Fruit fly (Drosophila melanogaster) whole organism, embryonic: ENCODE data around the gene CG43168.

Experiments
- Atf-2 ChIP-seq: fragments of 200-800 bp; sonication (Bioruptor generic); optimal IDR thresholded peaks from 2 replicates; lab custom pipeline; 2016; ENCODE audit warnings: missing biosample characterization, missing genetic modification characterization
- Awh ChIP-seq: fragments of 200-800 bp; sonication (Bioruptor generic); IDR thresholded peaks from 2 replicates; pipeline ENCODE4, ENCODE4 v1.3.6; 2022; ENCODE audit warnings: missing biosample characterization, missing genetic modification characterization
- BtbVII ChIP-seq: fragments of 200-800 bp; sonication (Bioruptor generic); optimal IDR thresholded peaks from 3 replicates; lab custom pipeline; 2017; ENCODE audit warnings: missing biosample characterization, mild to moderate bottlenecking, missing genetic modification characterization
- CG1024 ChIP-seq: fragments of 200-800 bp; sonication (Bioruptor generic); IDR thresholded peaks from 2 replicates; pipeline ENCODE4 v1.3.6; 2022; ENCODE audit warnings: missing biosample characterization, missing genetic modification characterization
- CG11696 ChIP-seq: fragments of 200-800 bp; sonication (Bioruptor generic); IDR thresholded peaks from 2 replicates; pipeline ENCODE4 v1.3.6; 2022; ENCODE audit warnings: missing biosample characterization, missing genetic modification characterization
- CG12769 ChIP-seq: fragments of 200-800 bp; sonication (Bioruptor generic); optimal IDR thresholded peaks from 2 replicates; lab custom pipeline; 2019; ENCODE audit warnings: missing biosample characterization, mild to moderate bottlenecking, missing genetic modification characterization, moderate library complexity
- CG13424 ChIP-seq: fragments of 200-800 bp; sonication (Bioruptor generic); optimal IDR thresholded peaks from 2 replicates; lab custom pipeline; 2019; ENCODE audit warnings: missing biosample characterization, mild to moderate bottlenecking, missing genetic modification characterization, moderate library complexity
- CG15269 ChIP-seq: fragments of 200-800 bp; sonication (Bioruptor generic); optimal IDR thresholded peaks from 2 replicates; lab custom pipeline; 2018; ENCODE audit warnings: missing biosample characterization, mild to moderate bottlenecking, missing genetic modification characterization, moderate library complexity
- CG1603 ChIP-seq: fragments of 200-800 bp; sonication (Bioruptor generic); optimal IDR thresholded peaks from 2 replicates; lab custom pipeline; 2019; ENCODE audit warnings: missing biosample characterization, mild to moderate bottlenecking, missing genetic modification characterization, moderate library complexity
- CG17385 ChIP-seq: fragments of 200-800 bp; sonication (Bioruptor generic); optimal IDR thresholded peaks from 3 replicates; lab custom pipeline; 2018; ENCODE audit warnings: missing biosample characterization, mild to moderate bottlenecking, missing genetic modification characterization
- CG17802 ChIP-seq: fragments of 200-800 bp; sonication (Bioruptor generic); optimal IDR thresholded peaks from 2 replicates; lab custom pipeline; 2018; ENCODE audit warnings: missing biosample characterization, mild to moderate bottlenecking, missing genetic modification characterization, moderate library complexity
- CG1832 ChIP-seq: fragments of 200-800 bp; sonication (Bioruptor generic); optimal IDR thresholded peaks from 2 replicates; lab custom pipeline; 2017; ENCODE audit warnings: missing biosample characterization, mild to moderate bottlenecking, missing genetic modification characterization, inconsistent platforms
- CG2202 ChIP-seq: fragments of 200-800 bp; sonication (Bioruptor generic); optimal IDR thresholded peaks from 2 replicates; lab custom pipeline; 2018; ENCODE audit warnings: missing biosample characterization, mild to moderate bottlenecking, missing genetic modification characterization
- CG31441 ChIP-seq: fragments of 200-800 bp; sonication (Bioruptor generic); IDR thresholded peaks from 2 replicates; pipeline ENCODE4 v1.3.6; 2022; ENCODE audit warnings: missing biosample characterization, missing genetic modification characterization
- CG33557 ChIP-seq: fragments of 200-800 bp; sonication (Bioruptor generic); optimal IDR thresholded peaks from 2 replicates; lab custom pipeline; 2019; ENCODE audit warnings: missing biosample characterization, mild to moderate bottlenecking, missing genetic modification characterization, moderate library complexity
- CG42726 ChIP-seq: fragments of 200-800 bp; sonication (Bioruptor generic); IDR thresholded peaks from 2 replicates; pipeline ENCODE4 v1.3.6; 2022; ENCODE audit warnings: missing biosample characterization, missing genetic modification characterization; ENCODE audit not compliant: partially characterized antibody
- CG4820 ChIP-seq: fragments of 200-800 bp; sonication (Bioruptor generic); optimal IDR thresholded peaks from 3 replicates; lab custom pipeline; 2016; ENCODE audit warnings: missing biosample characterization, missing genetic modification characterization
- CG6272 ChIP-seq: fragments of 200-800 bp; sonication (Bioruptor generic); IDR thresholded peaks from 2 replicates; pipeline ENCODE4 v1.3.6; 2022; ENCODE audit warnings: missing biosample characterization, missing genetic modification characterization
- CG6813 ChIP-seq: fragments of 200-800 bp; sonication (Bioruptor generic); optimal IDR thresholded peaks from 2 replicates; lab custom pipeline; 2017; ENCODE audit warnings: missing biosample characterization, missing genetic modification characterization, mild to moderate bottlenecking, moderate library complexity, missing genetic modification reagents
- CG7271 ChIP-seq: fragments of 200-800 bp; sonication (Bioruptor generic); optimal IDR thresholded peaks from 2 replicates; lab custom pipeline; 2018; ENCODE audit warnings: missing biosample characterization, mild to moderate bottlenecking, missing genetic modification characterization, moderate library complexity
- CG7928 ChIP-seq: fragments of 200-800 bp; sonication (Bioruptor generic); optimal IDR thresholded peaks from 2 replicates; lab custom pipeline; 2017; ENCODE audit warnings: missing biosample characterization, mild to moderate bottlenecking, missing genetic modification characterization
- CG7987 ChIP-seq: fragments of 200-800 bp; sonication (Bioruptor generic); optimal IDR thresholded peaks from 2 replicates; lab custom pipeline; 2018; ENCODE audit warnings: missing biosample characterization, mild to moderate bottlenecking, missing genetic modification characterization, moderate library complexity
- D19B ChIP-seq: fragments of 200-800 bp; sonication (Bioruptor generic); optimal IDR thresholded peaks from 2 replicates; lab custom pipeline; 2017; ENCODE audit warnings: missing biosample characterization, mild to moderate bottlenecking, missing genetic modification characterization
- Doc3 ChIP-seq: fragments of 200-800 bp; sonication (Bioruptor generic); IDR thresholded peaks from 3 replicates; pipeline ENCODE4 v1.3.6; 2022; ENCODE audit warnings: missing biosample characterization, missing genetic modification characterization; ENCODE audit not compliant: partially characterized antibody
- Ets65A ChIP-seq: fragments of 200-800 bp; sonication (Bioruptor generic); peaks from one replicate; lab custom pipeline; 2016; ENCODE audit warnings: missing biosample characterization, missing genetic modification characterization
- Gsc ChIP-seq: fragments of 200-800 bp; sonication (Bioruptor generic); IDR thresholded peaks from 2 replicates; pipeline ENCODE4 v1.3.6; 2022; ENCODE audit warnings: missing biosample characterization, missing genetic modification characterization
- Hr39 ChIP-seq: fragments of >200 bp; optimal IDR thresholded peaks from 2 replicates; lab custom pipeline; 2017
- Scr ChIP-seq: fragments of 200-800 bp; sonication (Bioruptor generic); IDR thresholded peaks from 2 replicates; pipeline ENCODE4 v1.3.6; 2022; ENCODE audit warnings: missing biosample characterization, missing genetic modification characterization; ENCODE audit not compliant: partially characterized antibody
- Sry-β ChIP-seq: fragments of 200-800 bp; sonication (Bioruptor generic); optimal IDR thresholded peaks from 2 replicates; lab custom pipeline; 2018; ENCODE audit warnings: missing biosample characterization, mild to moderate bottlenecking, missing genetic modification characterization, moderate library complexity
- al ChIP-seq: fragments of 200-800 bp; sonication (Bioruptor generic); IDR thresholded peaks from 2 replicates; pipeline ENCODE4 v1.3.6; 2022; ENCODE audit warnings: missing biosample characterization, missing genetic modification characterization
- ato ChIP-seq: fragments of 200-800 bp; sonication (Bioruptor generic); IDR thresholded peaks from 2 replicates; pipeline ENCODE4 v1.3.6; 2022; ENCODE audit warnings: missing biosample characterization, missing genetic modification characterization; ENCODE audit not compliant: partially characterized antibody
- chn ChIP-seq: fragments of 200-800 bp; sonication (Bioruptor generic); optimal IDR thresholded peaks from 2 replicates; lab custom pipeline; 2016; ENCODE audit warnings: missing biosample characterization, missing genetic modification characterization
- dysf ChIP-seq: fragments of 200-800 bp; sonication (Bioruptor generic); IDR thresholded peaks from 3 replicates; pipeline ENCODE4 v1.3.6; 2022; ENCODE audit warnings: missing biosample characterization, missing genetic modification characterization
- ewg ChIP-seq: fragments of 200-800 bp; sonication (Bioruptor generic); optimal IDR thresholded peaks from 3 replicates; lab custom pipeline; 2017; ENCODE audit warnings: mild to moderate bottlenecking, missing biosample characterization, missing genetic modification reagents, missing genetic modification characterization
- fd102C ChIP-seq: fragments of 200-800 bp; sonication (Bioruptor generic); optimal IDR thresholded peaks from 2 replicates; lab custom pipeline; 2018; ENCODE audit warnings: missing biosample characterization, mild to moderate bottlenecking, missing genetic modification characterization, moderate library complexity
- fu2 ChIP-seq: fragments of 200-800 bp; sonication (Bioruptor generic); optimal IDR thresholded peaks from 2 replicates; lab custom pipeline; 2016; ENCODE audit warnings: missing biosample characterization, missing genetic modification characterization
- lab ChIP-seq: fragments of 200-800 bp; sonication (Bioruptor generic); optimal IDR thresholded peaks from 3 replicates; lab custom pipeline; 2017; ENCODE audit warnings: missing biosample characterization, missing genetic modification characterization, mild to moderate bottlenecking, moderate library complexity, missing genetic modification reagents
- lmd ChIP-seq: fragments of 200-800 bp; sonication (Bioruptor generic); IDR thresholded peaks from 2 replicates; pipeline ENCODE4 v1.3.6; 2022; ENCODE audit warnings: missing biosample characterization, missing genetic modification characterization
- luna ChIP-seq: fragments of 200-800 bp; sonication (Bioruptor generic); optimal IDR thresholded peaks from 2 replicates; lab custom pipeline; 2016; ENCODE audit warnings: missing biosample characterization, missing genetic modification characterization
- nau ChIP-seq: fragments of 200-800 bp; sonication (Bioruptor generic); optimal IDR thresholded peaks from 3 replicates; lab custom pipeline; 2017; ENCODE audit warnings: missing biosample characterization, mild to moderate bottlenecking, missing genetic modification characterization, missing genetic modification reagents
- pan ChIP-seq, 4 experiments: fragments of >200 bp in 3 of 4; fragments of 200-800 bp in 1 of 4; sonication (Bioruptor generic) in 1 of 4; optimal IDR thresholded peaks in 3 of 4; IDR thresholded peaks in 1 of 4; 2 replicates each; pipeline versions ENCODE4 v1.3.6 to Lab custom; 2017 to 2022; ENCODE audit warnings: missing biosample characterization in 2 of 4, missing genetic modification characterization in 2 of 4, mixed read lengths in 1 of 4
- pfk ChIP-seq: fragments of 200-800 bp; sonication (Bioruptor generic); optimal IDR thresholded peaks from 2 replicates; lab custom pipeline; 2018; ENCODE audit warnings: missing biosample characterization, mild to moderate bottlenecking, missing genetic modification characterization, moderate library complexity
- pum ChIP-seq: fragments of 200-800 bp; sonication (Bioruptor generic); optimal IDR thresholded peaks from 2 replicates; lab custom pipeline; 2016; ENCODE audit warnings: missing biosample characterization, missing genetic modification characterization
- scrt ChIP-seq: fragments of 200-800 bp; sonication (Bioruptor generic); optimal IDR thresholded peaks from 2 replicates; lab custom pipeline; 2018; ENCODE audit warnings: missing biosample characterization, mild to moderate bottlenecking, missing genetic modification characterization, moderate library complexity
- slbo ChIP-seq: fragments of 200-800 bp; sonication (Bioruptor generic); IDR thresholded peaks from 2 replicates; pipeline ENCODE4 v1.3.6; 2022; ENCODE audit warnings: missing biosample characterization, missing genetic modification characterization
- tgo ChIP-seq: fragments of 200-800 bp; sonication (Bioruptor generic); IDR thresholded peaks from 3 replicates; pipeline ENCODE4 v1.3.6; 2022; ENCODE audit warnings: missing biosample characterization, missing genetic modification characterization
- unpg ChIP-seq: fragments of 200-800 bp; sonication (Bioruptor generic); optimal IDR thresholded peaks from 3 replicates; lab custom pipeline; 2018; ENCODE audit warnings: missing biosample characterization, mild to moderate bottlenecking, missing genetic modification characterization, moderate library complexity
- wor ChIP-seq: fragments of 200-800 bp; sonication (Bioruptor generic); IDR thresholded peaks from 2 replicates; pipeline ENCODE4 v1.3.6; 2022; ENCODE audit warnings: missing biosample characterization, missing genetic modification characterization

Gene CG43168

DNA sequence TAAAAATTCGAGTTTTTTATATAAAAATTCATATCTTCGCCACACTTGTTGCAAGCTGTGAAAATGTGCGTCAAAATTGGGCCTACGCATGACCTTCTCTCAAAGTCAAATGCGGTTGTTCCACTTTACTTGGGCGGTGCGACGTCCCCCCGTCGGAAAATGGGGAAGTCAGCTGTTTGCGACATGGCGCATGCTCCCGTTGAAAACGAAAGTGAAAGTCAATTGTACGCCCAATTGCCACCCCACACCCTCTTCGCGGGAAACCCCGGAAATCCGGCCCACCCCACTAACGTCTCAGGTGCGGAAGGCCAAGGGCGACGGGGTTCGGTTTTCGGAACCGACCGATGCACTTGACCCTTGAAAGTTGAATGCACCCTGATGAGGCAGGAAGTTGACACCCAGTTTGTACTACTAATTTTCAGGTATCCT lies 13.5 kb upstream of the CG43168 start (continued):
- TF ChIP-seq CG42726 (GFP tag; lab: Robert Waterston, UW) (0 out of 2 replicates have a peak, but pooled peaks have one; percentile 14), CG6813 (GFP tag; lab: Kevin White, UChicago) (no peak), CG31441 (GFP tag; lab: Robert Waterston, UW) (no peak), ewg (GFP tag; lab: Kevin White, UChicago) (peak; percentile 79), pan (optimal IDR thresholded peaks at IDR 0.05; lab: Kevin White, UChicago) (no peak), pan (GFP tag; optimal IDR thresholded peaks at IDR 0.05 in 1 of 2, IDR thresholded peaks at IDR 0.05 in 1 of 2) (no peak), CG1024 (GFP tag; lab: Robert Waterston, UW) (no peak), lmd (GFP tag; lab: Robert Waterston, UW) (no peak), CG4820 (GFP tag; lab: Kevin White, UChicago) (no peak), CG1832 (no peak), CG6272 (GFP tag; lab: Robert Waterston, UW) (no peak), fd102C (GFP tag; lab: Kevin White, UChicago) (no peak), nau (GFP tag; lab: Kevin White, UChicago) (no peak), CG7987 (no peak), Scr (GFP tag; lab: Robert Waterston, UW) (no peak), CG33557 (GFP tag; lab: Kevin White, UChicago) (no peak), CG17802 (tag; lab: Kevin White, UChicago) (no peak), fu2 (no peak), scrt (GFP tag; lab: Kevin White, UChicago) (peak; percentile 71), CG12769 (no peak), Ets65A (GFP tag; lab: Kevin White, UChicago) (peak; percentile 31)
- TF ChIP-seq, all 482 proteins: peak for 8

DNA sequence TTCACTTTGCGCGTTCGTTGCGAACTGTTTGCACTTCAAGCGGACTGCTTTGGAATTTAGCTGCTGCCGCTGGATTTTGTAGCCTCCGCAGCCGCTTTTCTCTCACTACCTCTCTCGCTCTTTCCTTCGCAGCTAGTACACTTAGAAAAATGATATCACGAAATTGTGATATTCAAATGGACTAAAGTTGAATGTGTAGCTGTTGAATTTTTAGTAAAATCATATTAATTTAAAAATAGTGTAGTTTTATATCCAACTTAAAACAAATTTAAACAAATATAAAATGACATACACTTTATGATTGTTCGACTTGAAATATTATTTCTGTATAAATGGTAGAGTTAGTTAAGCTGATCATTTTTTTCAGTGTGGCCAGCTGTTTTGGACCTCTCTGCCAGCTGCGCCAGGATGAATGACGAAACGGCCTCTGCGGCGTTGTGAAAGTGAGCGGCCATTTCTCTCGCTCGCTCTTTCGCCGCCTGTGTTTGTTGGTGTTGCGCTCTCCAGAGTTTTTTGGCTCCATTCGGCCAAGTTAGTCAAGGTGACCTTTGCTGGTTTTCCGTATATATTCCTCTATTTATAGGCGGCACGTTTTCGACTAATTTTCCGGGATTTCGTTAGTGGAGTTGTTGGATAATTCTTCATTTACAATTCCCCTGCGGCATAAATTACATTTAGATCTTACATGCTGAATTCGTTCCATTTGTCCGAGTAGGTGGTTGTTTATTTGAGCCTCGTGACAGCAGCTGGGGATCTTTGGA lies 12.8 kb upstream of the CG43168 start, which contains the start of gene Ldh:
TSS of gene Ldh (minus strand) at position 51 of the 761 bp plus-strand sequence.
- TF ChIP-seq D19B (GFP tag; lab: Kevin White, UChicago) (peak; percentile 82), dysf (GFP tag; lab: Robert Waterston, UW) (peak; percentile 96), CG7271 (tag; lab: Kevin White, UChicago) (peak; percentile 91), nau (GFP tag; lab: Kevin White, UChicago) (peak; percentile 94), CG7928 (GFP tag; lab: Kevin White, UChicago) (peak; percentile 63), luna (GFP tag; lab: Kevin White, UChicago) (peak; percentile 44), CG11696 (GFP tag; lab: Robert Waterston, UW) (peak; percentile 80), CG13424 (tag; lab: Kevin White, UChicago) (peak; percentile 98), al (GFP tag; lab: Robert Waterston, UW) (peak; percentile 88), lab (GFP tag; lab: Kevin White, UChicago) (peak; percentile 96), CG15269 (tag; lab: Kevin White, UChicago) (peak; percentile 97), Atf-2 (peak; percentile 72), BtbVII (GFP tag; lab: Kevin White, UChicago) (peak; percentile 95), CG1603 (peak; percentile 88), slbo (GFP tag; lab: Robert Waterston, UW) (peak; percentile 92), ato (GFP tag; lab: Robert Waterston, UW) (no peak), Hr39 (lab: Kevin White, UChicago) (no peak), Gsc (peak; percentile 68), unpg (GFP tag; lab: Kevin White, UChicago) (peak; percentile 98), pum (GFP tag; lab: Kevin White, UChicago) (peak; percentile 83), Sry-β (GFP tag; lab: Kevin White, UChicago) (peak; percentile 56), Awh (GFP tag; lab: Robert Waterston, UW) (peak; percentile 83), CG17385 (GFP tag; lab: Kevin White, UChicago) (peak; percentile 93), Doc3 (no peak), CG2202 (tag; lab: Kevin White, UChicago) (peak; percentile 94), chn (GFP tag; lab: Kevin White, UChicago) (peak; percentile 86), wor (GFP tag; lab: Robert Waterston, UW) (peak; percentile 89), pfk (GFP tag; lab: Kevin White, UChicago) (peak; percentile 33), tgo (GFP tag; lab: Robert Waterston, UW) (peak; percentile 93)
